Worm (Caenorhabditis elegans): ENCODE results near the gene C04C3.6.

The C04C3.6 gene

DNA sequence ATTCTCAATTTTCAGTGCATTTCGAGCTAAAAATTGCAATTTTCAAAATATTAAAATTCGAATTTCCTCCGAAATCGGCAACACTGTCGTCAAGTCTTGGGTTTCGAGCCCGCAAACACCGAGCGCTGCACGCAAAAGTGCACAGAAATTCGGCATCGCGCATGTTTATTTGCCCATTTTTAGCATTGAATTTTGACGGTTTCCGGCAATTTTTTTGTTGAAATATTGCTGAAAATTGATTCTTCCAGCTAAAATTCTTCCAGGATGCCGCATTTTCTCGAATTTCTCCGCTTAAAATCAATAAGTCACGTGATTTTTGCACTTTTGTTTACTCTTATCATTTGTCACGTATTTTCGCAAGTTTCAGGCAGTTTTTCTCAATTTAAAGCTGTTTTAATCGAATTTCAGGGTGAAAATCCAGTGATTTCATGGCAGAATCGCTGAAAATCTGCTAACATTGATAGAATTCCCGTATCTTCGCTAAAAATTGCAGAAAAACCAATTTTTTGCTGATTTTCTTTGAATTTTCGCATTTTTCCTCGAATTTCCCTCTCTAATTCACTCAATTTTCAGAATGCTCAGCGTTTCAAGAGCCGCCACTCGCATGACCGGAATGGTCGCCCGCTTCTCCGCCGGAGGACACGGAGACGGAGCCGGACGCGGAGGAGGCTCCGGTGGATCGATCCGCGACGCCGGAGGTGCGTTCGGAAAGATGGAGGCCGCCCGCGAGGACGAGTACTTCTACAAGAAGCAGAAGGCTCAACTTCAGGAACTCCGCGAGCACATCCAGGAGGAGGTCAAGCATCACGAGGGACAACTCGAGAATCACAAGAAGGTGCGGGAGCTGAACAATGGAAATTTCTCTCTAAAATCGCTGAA is 36.8 kb downstream of the C04C3.6 start, which contains the start of gene mai-2:
Gene mai-2 (plus strand): TSS at position 574 of the 879 bp plus-strand sequence.
- TF ChIP-seq flh-1 (GFP tag; optimal IDR thresholded peaks at IDR 0.05) (no peak), zip-8 (tag; optimal IDR thresholded peaks at IDR 0.05) (no peak), lin-32 (GFP tag; optimal IDR thresholded peaks at IDR 0.05) (no peak), mep-1 (tag; optimal IDR thresholded peaks at IDR 0.05) (peak; percentile 51), tbx-8 (GFP tag; optimal IDR thresholded peaks at IDR 0.05) (no peak), nhr-76 (tag; optimal IDR thresholded peaks at IDR 0.05) (no peak), nhr-12 (tag; optimal IDR thresholded peaks at IDR 0.05) (no peak), ztf-11 (tag; optimal IDR thresholded peaks at IDR 0.05) (no peak), nhr-28 (tag; optimal IDR thresholded peaks at IDR 0.05) (no peak), mls-2 (tag; optimal IDR thresholded peaks at IDR 0.05) (no peak), nhr-237 (tag; optimal IDR thresholded peaks at IDR 0.05) (peak; percentile 15), snpc-4 (tag; optimal IDR thresholded peaks at IDR 0.05) (no peak), hlh-1 (tag; optimal IDR thresholded peaks at IDR 0.05) (no peak), ces-1 (GFP tag; optimal IDR thresholded peaks at IDR 0.05) (peak; percentile 34), ceh-39 (tag; optimal IDR thresholded peaks at IDR 0.05) (no peak), unc-62 (GFP tag; optimal IDR thresholded peaks at IDR 0.05) (no peak), unc-39 (tag; optimal IDR thresholded peaks at IDR 0.05) (no peak), mab-5 (tag; optimal IDR thresholded peaks at IDR 0.05) (no peak), pha-4 (tag; optimal IDR thresholded peaks at IDR 0.05) (peak; percentile 59), elt-3 (tag; optimal IDR thresholded peaks at IDR 0.05) (no peak), drap-1 (GFP tag; optimal IDR thresholded peaks at IDR 0.05) (no peak), bed-3 (GFP tag; optimal IDR thresholded peaks at IDR 0.05) (no peak), blmp-1 (tag; optimal IDR thresholded peaks at IDR 0.05) (no peak), nhr-2 (tag; optimal IDR thresholded peaks at IDR 0.05) (peak; percentile 1), M03D4.4 (tag; optimal IDR thresholded peaks at IDR 0.05) (no peak), unc-120 (tag; optimal IDR thresholded peaks at IDR 0.05; ENCODE audit: poor library complexity, severe bottlenecking) (peak; percentile 73), cnd-1 (tag; optimal IDR thresholded peaks at IDR 0.05) (no peak), ham-2 (GFP tag; optimal IDR thresholded peaks at IDR 0.05) (no peak), sptf-1 (tag; optimal IDR thresholded peaks at IDR 0.05) (peak; percentile 28), lin-13 (tag; optimal IDR thresholded peaks at IDR 0.05) (peak; percentile 14), ceh-43 (GFP tag; optimal IDR thresholded peaks at IDR 0.05) (no peak), elt-1 (tag; optimal IDR thresholded peaks at IDR 0.05; ENCODE audit: borderline replicate concordance, insufficient read depth) (no peak), lsy-2 (tag; optimal IDR thresholded peaks at IDR 0.05) (peak; percentile 57), sem-2 (GFP tag; optimal IDR thresholded peaks at IDR 0.05) (no peak), ceh-83 (GFP tag; optimal IDR thresholded peaks at IDR 0.05) (no peak)

DNA sequence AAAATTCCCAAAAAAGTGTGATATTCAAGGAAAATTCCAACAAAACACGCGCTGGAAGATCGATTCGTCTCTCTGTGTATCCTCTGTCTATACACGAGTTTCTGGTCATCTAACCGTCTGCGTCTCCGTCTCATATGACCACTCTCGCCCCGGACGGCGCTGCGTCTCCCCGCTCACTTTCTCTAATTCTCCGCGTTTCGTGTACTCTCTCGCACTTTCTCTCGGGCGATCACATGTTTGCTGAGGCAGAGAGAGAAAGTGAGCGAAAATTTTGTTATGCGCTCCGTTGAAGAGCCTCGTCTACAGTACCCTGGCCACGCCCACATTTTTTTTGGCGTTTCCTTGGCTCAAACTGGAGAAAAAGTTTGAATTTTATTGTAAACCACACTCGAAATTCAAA is 37.8 kb downstream of the C04C3.6 start:
- TF ChIP-seq drap-1 (GFP tag; optimal IDR thresholded peaks at IDR 0.05) (peak; percentile 2), nhr-237 (tag; optimal IDR thresholded peaks at IDR 0.05) (peak; percentile 29), flh-1 (GFP tag; optimal IDR thresholded peaks at IDR 0.05) (no peak), cnd-1 (tag; optimal IDR thresholded peaks at IDR 0.05) (no peak), ztf-11 (tag; optimal IDR thresholded peaks at IDR 0.05) (no peak), ceh-43 (GFP tag; optimal IDR thresholded peaks at IDR 0.05) (no peak), elt-1 (tag; optimal IDR thresholded peaks at IDR 0.05; ENCODE audit: borderline replicate concordance, insufficient read depth) (no peak), lsy-2 (tag; optimal IDR thresholded peaks at IDR 0.05) (peak; percentile 82), sptf-1 (tag; optimal IDR thresholded peaks at IDR 0.05) (no peak), lin-13 (tag; optimal IDR thresholded peaks at IDR 0.05) (no peak), blmp-1 (tag; optimal IDR thresholded peaks at IDR 0.05) (peak; percentile 95), nhr-76 (tag; optimal IDR thresholded peaks at IDR 0.05) (no peak), ceh-83 (GFP tag; optimal IDR thresholded peaks at IDR 0.05) (no peak), ceh-39 (tag; optimal IDR thresholded peaks at IDR 0.05) (no peak), M03D4.4 (tag; optimal IDR thresholded peaks at IDR 0.05) (no peak), lin-32 (GFP tag; optimal IDR thresholded peaks at IDR 0.05) (no peak), mab-5 (tag; optimal IDR thresholded peaks at IDR 0.05) (no peak), sem-2 (GFP tag; optimal IDR thresholded peaks at IDR 0.05) (no peak), hlh-1 (tag; optimal IDR thresholded peaks at IDR 0.05) (peak; percentile 70), ham-2 (GFP tag; optimal IDR thresholded peaks at IDR 0.05) (peak; percentile 68), zip-8 (tag; optimal IDR thresholded peaks at IDR 0.05) (no peak), nhr-2 (tag; optimal IDR thresholded peaks at IDR 0.05) (no peak), snpc-4 (tag; optimal IDR thresholded peaks at IDR 0.05) (no peak), bed-3 (GFP tag; optimal IDR thresholded peaks at IDR 0.05) (no peak), pha-4 (tag; optimal IDR thresholded peaks at IDR 0.05) (peak; percentile 52), nhr-28 (tag; optimal IDR thresholded peaks at IDR 0.05) (no peak), ces-1 (GFP tag; optimal IDR thresholded peaks at IDR 0.05) (peak; percentile 78), mep-1 (tag; optimal IDR thresholded peaks at IDR 0.05) (peak; percentile 51), mls-2 (tag; optimal IDR thresholded peaks at IDR 0.05) (no peak), nhr-12 (tag; optimal IDR thresholded peaks at IDR 0.05) (no peak), unc-120 (tag; optimal IDR thresholded peaks at IDR 0.05; ENCODE audit: poor library complexity, severe bottlenecking) (no peak), elt-3 (tag; optimal IDR thresholded peaks at IDR 0.05) (no peak), unc-62 (GFP tag; optimal IDR thresholded peaks at IDR 0.05) (no peak), tbx-8 (GFP tag; optimal IDR thresholded peaks at IDR 0.05) (no peak), unc-39 (tag; optimal IDR thresholded peaks at IDR 0.05) (no peak)

Measured in whole organism, mixed stage, embryonic.